Fruit fly (Drosophila melanogaster) whole organism, wandering third instar larva: Measurements from ENCODE around the gene ZC3H3.

Experiments used
- Dfd ChIP-seq: fragments of >200 bp; optimal IDR thresholded peaks from 2 replicates; lab custom pipeline; 2017; ENCODE audit warnings: missing biosample characterization, missing genetic modification characterization
- HLH106 ChIP-seq: fragments of 200-800 bp; optimal IDR thresholded peaks from 3 replicates; lab custom pipeline; 2019; ENCODE audit warnings: missing biosample characterization, mild to moderate bottlenecking, missing genetic modification characterization, moderate library complexity
- Hr78 ChIP-seq: fragments of >200 bp; optimal IDR thresholded peaks from 2 replicates; lab custom pipeline; 2017; ENCODE audit warnings: missing biosample characterization, missing genetic modification characterization
- Rel ChIP-seq, 2 experiments: fragments of 200-800 bp; sonication (Bioruptor generic) in 1 of 2; optimal IDR thresholded peaks; 2 replicates in 1 of 2; 3 replicates in 1 of 2; lab custom pipeline; 2016 to 2019; ENCODE audit warnings: mild to moderate bottlenecking in 2 of 2, missing biosample characterization in 2 of 2, missing genetic modification characterization in 2 of 2, moderate library complexity in 1 of 2
- br ChIP-seq: fragments of 200-800 bp; sonication (Bioruptor generic); optimal IDR thresholded peaks from 2 replicates; lab custom pipeline; 2016; ENCODE audit warnings: missing biosample characterization, missing genetic modification characterization
- fru ChIP-seq: fragments of 200-800 bp; sonication (Bioruptor generic); optimal IDR thresholded peaks from 3 replicates; lab custom pipeline; 2016; ENCODE audit warnings: missing biosample characterization, mild to moderate bottlenecking, missing genetic modification characterization
- lola ChIP-seq: fragments of >200 bp; optimal IDR thresholded peaks from 2 replicates; lab custom pipeline; 2017; ENCODE audit warnings: missing biosample characterization, missing genetic modification characterization
- pan ChIP-seq: fragments of >200 bp; optimal IDR thresholded peaks from 2 replicates; lab custom pipeline; 2017
- psq ChIP-seq: fragments of 200-800 bp; sonication (Bioruptor generic); optimal IDR thresholded peaks from 3 replicates; lab custom pipeline; 2017; ENCODE audit warnings: missing biosample characterization, mild to moderate bottlenecking, missing genetic modification characterization, moderate library complexity
- sage ChIP-seq: fragments of 200-800 bp; sonication (Bioruptor generic); optimal IDR thresholded peaks from 2 replicates; lab custom pipeline; 2016; ENCODE audit warnings: missing biosample characterization, mild to moderate bottlenecking, missing genetic modification characterization

DNA sequence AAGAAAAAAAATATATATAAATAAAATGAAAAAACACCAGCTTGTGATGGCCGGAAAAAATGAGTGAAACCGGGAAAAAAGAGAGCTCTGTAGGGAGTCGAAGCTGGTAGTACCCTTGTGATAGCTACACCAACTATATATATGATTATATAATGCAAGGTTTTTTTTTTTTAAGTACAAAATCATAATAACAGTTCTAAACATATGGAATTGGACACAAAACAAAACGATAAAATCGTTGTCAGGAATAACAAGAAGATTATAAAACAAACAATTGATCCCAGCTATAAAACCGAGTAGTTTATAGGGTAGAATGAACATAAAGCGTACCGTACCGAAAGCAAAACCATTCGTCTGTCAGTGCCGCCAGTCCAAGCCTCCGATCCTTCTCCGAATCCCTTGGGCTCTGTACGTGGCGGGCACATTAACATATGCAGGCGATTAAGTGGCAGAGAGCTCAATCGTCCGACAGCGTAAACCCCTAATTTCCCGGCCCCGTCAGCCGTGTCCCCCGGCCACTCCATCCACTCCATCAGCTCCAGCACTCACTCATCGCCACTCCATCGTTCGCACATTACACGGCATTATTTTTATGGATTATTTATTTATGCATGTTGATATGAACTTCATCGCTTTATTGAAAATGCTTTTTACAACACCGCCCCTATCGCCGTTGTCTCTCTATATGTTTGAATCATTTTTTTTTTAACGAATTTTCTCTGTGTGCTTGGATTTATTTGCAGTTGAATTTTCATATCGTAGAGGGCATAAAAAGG is 48.1 kb downstream of the ZC3H3 start:
- TF ChIP-seq HLH106 (no peak), fru (GFP tag; lab: Kevin White, UChicago) (no peak), pan (lab: Kevin White, UChicago) (no peak), Hr78 (no peak), lola (GFP tag; lab: Kevin White, UChicago) (no peak), Dfd (no peak), br (no peak), sage (GFP tag; lab: Kevin White, UChicago) (no peak), psq (GFP tag; lab: Kevin White, UChicago) (peak; percentile 0), Rel (GFP tag; optimal IDR thresholded peaks at IDR 0.05; lab: Kevin White, UChicago) (no peak), Rel (tag; optimal IDR thresholded peaks at IDR 0.05; lab: Kevin White, UChicago) (no peak)
